Worm (Caenorhabditis elegans): ENCODE results near the gene Y82E9BL.19.

ce11 chrIII:1350745-1351144, 18.9 kb downstream of the Y82E9BL.19 start, which contains the start of gene Y82E9BL.3:
- TF ChIP-seq unc-3 (GFP tag; conservative IDR thresholded peaks at IDR 0.05) = no peak
- no peak for TF ChIP-seq unc-3 (tag; optimal IDR thresholded peaks at IDR 0.05)
- TF ChIP-seq ahr-1 (tag; optimal IDR thresholded peaks at IDR 0.05) = no peak
- no peak for TF ChIP-seq ets-4 (tag; optimal IDR thresholded peaks at IDR 0.05)
- no peak for TF ChIP-seq nhr-11 (tag; optimal IDR thresholded peaks at IDR 0.05)
- no peak for TF ChIP-seq ceh-18 (tag; optimal IDR thresholded peaks at IDR 0.05)
- no peak for TF ChIP-seq K09A11.1 (tag; optimal IDR thresholded peaks at IDR 0.05; ENCODE audit: insufficient read depth)
- no peak for TF ChIP-seq fkh-10 (GFP tag; optimal IDR thresholded peaks at IDR 0.05)
- TF ChIP-seq hlh-8 (tag; optimal IDR thresholded peaks at IDR 0.05) = no peak
- TF ChIP-seq F13H6.1 (tag; optimal IDR thresholded peaks at IDR 0.05) = no peak
